Worm (Caenorhabditis elegans) whole organism, mixed stage, embryonic: ENCODE measurements around the gene T09D3.8.

Source experiments
- bed-3 ChIP-seq: fragments of 200-800 bp; sonication (Bioruptor generic); optimal IDR thresholded peaks from 3 replicates; lab custom pipeline; 2018; ENCODE audit warnings: mild to moderate bottlenecking, missing genetic modification characterization, moderate library complexity, missing compliant biosample characterization
- nhr-28 ChIP-seq: fragments of 150-350 bp; optimal IDR thresholded peaks from 2 replicates; lab custom pipeline; 2014; ENCODE audit warnings: missing biosample characterization, missing genetic modification characterization
- nhr-76 ChIP-seq: sonication (generic microtip); optimal IDR thresholded peaks from 2 replicates; lab custom pipeline; 2017; ENCODE audit warnings: missing biosample characterization, missing genetic modification characterization
- snpc-4 ChIP-seq: fragments of 150-350 bp; optimal IDR thresholded peaks from 2 replicates; lab custom pipeline; 2014; ENCODE audit warnings: missing biosample characterization, missing genetic modification characterization
- unc-62 ChIP-seq: fragments of 150-350 bp; optimal IDR thresholded peaks from 2 replicates; lab custom pipeline; 2014; ENCODE audit warnings: missing biosample characterization, missing genetic modification reagents, missing genetic modification characterization

DNA sequence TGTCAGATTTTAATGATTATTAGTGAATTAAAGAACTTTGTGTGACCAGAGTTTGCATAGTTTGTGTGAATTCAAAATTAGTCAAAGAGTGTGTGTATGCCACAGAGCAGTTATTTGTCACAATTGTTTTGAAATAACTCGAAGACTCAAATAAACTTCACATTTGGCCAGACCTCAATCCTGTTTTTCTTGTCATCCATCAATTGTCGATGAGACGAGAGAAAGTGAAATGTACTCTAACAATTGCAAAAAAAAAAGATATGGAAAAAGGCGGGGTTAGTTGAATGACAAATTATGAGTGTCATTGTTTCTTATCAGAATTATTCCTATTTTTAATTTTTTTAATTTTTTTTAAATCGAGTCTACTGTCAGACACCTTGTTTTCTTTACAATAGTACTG is at the start of gene T09D3.8:
- TF ChIP-seq nhr-28 = no peak
- no peak for TF ChIP-seq bed-3
- no peak for TF ChIP-seq unc-62 (GFP tag; lab: Kevin White, UChicago)
- no peak for TF ChIP-seq nhr-76 (tag; lab: Kevin White, UChicago)
- no peak for TF ChIP-seq snpc-4
